Worm (Caenorhabditis elegans): ENCODE data around the gene F21C10.10.
A peak's percentile ranks its signal among the peaks of the same experiment; 100 is the strongest.

Gene F21C10.10

DNA sequence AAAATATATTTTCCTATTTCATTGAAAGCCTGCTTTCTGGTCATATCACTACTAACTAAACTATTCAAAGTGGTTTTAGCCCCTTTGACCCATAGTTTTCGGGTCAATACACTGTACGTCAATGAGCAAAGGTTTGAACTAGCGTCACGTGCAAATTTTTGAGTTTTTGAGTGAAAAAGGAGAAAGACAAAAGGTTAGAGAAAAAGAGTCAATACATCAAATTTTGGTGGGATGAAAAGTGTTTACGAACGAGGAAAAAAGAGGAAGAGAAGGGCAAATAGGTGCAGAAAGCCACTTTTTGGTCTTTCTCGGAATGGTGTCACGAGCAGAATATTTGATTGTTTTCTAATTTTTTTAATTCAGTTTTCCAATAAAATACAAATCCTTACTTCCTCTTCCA, 20.2 kb upstream of the F21C10.10 start:
- no peak for TF ChIP-seq klf-2 (GFP tag; conservative IDR thresholded peaks at IDR 0.05)
- TF ChIP-seq ztf-23 (GFP tag; IDR thresholded peaks at IDR 0.05): no peak
- TF ChIP-seq ztf-29 (GFP tag; IDR thresholded peaks at IDR 0.05): no peak
- TF ChIP-seq tab-1 (GFP tag; IDR thresholded peaks at IDR 0.05): no peak
- TF ChIP-seq ref-1 (GFP tag; conservative IDR thresholded peaks at IDR 0.05): no peak
- no peak for TF ChIP-seq flt-1 (GFP tag; IDR thresholded peaks at IDR 0.05)
- TF ChIP-seq T22C8.4 (GFP tag; IDR thresholded peaks at IDR 0.05): no peak
- no peak for TF ChIP-seq cog-1 (tag; optimal IDR thresholded peaks at IDR 0.05)
- no peak for TF ChIP-seq med-1 (GFP tag; optimal IDR thresholded peaks at IDR 0.05; ENCODE audit: insufficient read depth)

DNA sequence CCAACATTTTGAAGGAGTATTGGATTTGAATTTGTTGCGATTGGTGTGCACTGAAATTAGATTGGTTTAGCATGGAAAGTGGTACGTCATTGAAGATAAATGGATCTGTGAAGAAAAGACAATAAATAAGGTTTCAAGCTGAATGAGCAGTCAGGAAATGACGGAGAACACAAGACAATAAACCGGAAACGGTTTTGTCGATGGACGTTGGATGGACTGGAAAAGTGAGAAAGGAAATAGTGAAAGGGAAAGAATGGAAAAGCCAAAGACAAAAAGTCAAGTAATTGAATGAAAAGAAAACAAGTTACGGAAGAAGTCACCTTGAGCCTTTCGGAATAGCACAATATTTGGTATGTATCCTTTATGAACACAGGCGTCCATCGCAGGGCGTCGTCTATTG, 19.8 kb upstream of the F21C10.10 start, which contains the start of gene T27E4.7:
Gene T27E4.7, minus strand, starts transcription at position 50 of the 400 bp plus-strand sequence.
- TF ChIP-seq flt-1 (GFP tag; IDR thresholded peaks at IDR 0.05) (no peak), ztf-29 (GFP tag; IDR thresholded peaks at IDR 0.05) (no peak), ztf-23 (GFP tag; IDR thresholded peaks at IDR 0.05) (no peak), med-1 (GFP tag; optimal IDR thresholded peaks at IDR 0.05; ENCODE audit: insufficient read depth) (no peak), ref-1 (GFP tag; conservative IDR thresholded peaks at IDR 0.05) (no peak), cog-1 (tag; optimal IDR thresholded peaks at IDR 0.05) (no peak)

DNA sequence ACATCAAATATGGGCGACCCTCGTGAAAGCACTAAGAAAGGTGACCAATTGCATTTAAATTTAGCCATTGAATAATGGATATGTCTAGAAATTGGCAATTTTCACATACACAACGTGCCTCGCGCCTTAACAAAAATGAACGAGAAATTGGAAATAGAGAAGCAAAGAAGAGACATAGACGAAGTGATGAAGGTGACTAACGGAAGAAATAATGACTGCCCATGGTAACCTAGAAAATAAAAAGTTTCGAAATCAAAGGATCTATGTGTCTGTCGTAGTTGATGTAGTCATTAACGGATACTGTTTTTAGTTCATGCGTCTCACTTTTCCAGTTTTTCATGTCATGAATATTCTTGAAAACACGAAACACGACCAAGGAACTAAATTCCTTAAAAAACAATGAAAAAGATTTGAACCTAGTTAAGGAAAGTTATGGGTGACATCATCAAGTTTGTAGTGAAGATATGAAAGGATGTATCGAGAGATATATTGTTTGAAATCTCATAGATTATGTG, 17.9 kb upstream of the F21C10.10 start:
- TF ChIP-seq klf-2 (GFP tag; conservative IDR thresholded peaks at IDR 0.05) (no peak), ztf-29 (GFP tag; IDR thresholded peaks at IDR 0.05) (no peak), tab-1 (GFP tag; IDR thresholded peaks at IDR 0.05) (no peak), flt-1 (GFP tag; IDR thresholded peaks at IDR 0.05) (no peak), med-1 (GFP tag; optimal IDR thresholded peaks at IDR 0.05; ENCODE audit: insufficient read depth) (no peak), cog-1 (tag; optimal IDR thresholded peaks at IDR 0.05) (no peak), ref-1 (GFP tag; conservative IDR thresholded peaks at IDR 0.05) (no peak), ztf-23 (GFP tag; IDR thresholded peaks at IDR 0.05) (no peak), T22C8.4 (GFP tag; IDR thresholded peaks at IDR 0.05) (no peak)

DNA sequence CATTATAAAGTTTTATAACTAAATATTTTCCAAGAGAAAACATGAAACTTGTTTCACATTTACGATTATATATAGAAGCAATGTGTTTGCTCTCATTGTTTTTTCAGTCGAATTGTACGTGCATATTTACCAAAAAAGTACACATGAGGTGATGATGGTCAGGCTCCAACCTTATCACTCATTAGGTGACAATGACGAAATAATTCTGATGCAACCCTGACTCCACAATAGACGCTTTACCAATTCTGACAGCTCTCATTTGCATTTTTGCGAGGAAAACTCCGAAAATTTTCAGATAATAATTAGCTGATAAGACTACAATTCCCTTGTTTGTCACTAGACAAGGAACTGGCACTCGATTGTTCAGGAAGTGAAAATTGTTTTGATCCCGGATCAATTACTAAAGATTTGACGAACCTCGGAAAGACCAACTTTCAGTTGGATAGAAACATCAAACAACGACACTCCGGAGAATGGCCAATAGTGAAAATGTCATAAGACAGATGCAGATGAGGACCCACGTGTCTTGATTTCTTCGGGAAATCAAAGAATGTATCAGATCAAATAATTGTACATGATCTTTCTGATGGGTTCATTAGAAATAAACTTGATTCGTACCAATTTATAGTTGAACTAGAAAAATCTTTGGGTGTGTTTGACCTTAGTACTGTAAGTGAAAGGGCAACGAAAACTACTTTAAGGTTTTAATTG, 17.1 kb upstream of the F21C10.10 start:
- TF ChIP-seq ztf-29 (GFP tag; IDR thresholded peaks at IDR 0.05) (no peak), flt-1 (GFP tag; IDR thresholded peaks at IDR 0.05) (no peak)

DNA sequence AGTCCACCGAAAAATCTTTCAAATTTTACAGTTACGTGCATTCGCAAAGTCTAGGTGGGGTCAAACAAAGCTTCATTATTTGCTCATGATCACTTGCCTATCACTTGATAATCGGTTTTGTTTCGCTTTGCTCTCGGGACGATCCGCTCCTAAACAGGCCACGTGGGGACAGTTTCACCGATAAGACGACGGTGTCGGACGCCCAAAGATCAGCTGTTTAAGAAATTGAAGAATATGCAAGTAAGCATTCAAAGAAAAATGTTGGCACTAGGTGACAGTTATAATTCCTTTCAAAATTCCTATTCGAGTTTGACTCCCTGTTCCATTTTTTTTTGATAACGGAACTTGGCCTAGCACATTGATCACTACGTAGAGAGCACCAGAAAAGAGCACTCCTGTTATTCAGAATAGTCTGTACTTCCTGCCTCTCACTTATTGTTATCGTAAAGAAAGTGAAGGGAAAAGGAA, 16.1 kb upstream of the F21C10.10 start:
- TF ChIP-seq flt-1 (GFP tag; IDR thresholded peaks at IDR 0.05) (no peak), T22C8.4 (GFP tag; IDR thresholded peaks at IDR 0.05) (no peak), tab-1 (GFP tag; IDR thresholded peaks at IDR 0.05) (no peak), ztf-29 (GFP tag; IDR thresholded peaks at IDR 0.05) (no peak), klf-2 (GFP tag; conservative IDR thresholded peaks at IDR 0.05) (no peak), cog-1 (tag; optimal IDR thresholded peaks at IDR 0.05) (no peak), ztf-23 (GFP tag; IDR thresholded peaks at IDR 0.05) (no peak), ref-1 (GFP tag; conservative IDR thresholded peaks at IDR 0.05) (no peak), med-1 (GFP tag; optimal IDR thresholded peaks at IDR 0.05; ENCODE audit: insufficient read depth) (no peak)

DNA sequence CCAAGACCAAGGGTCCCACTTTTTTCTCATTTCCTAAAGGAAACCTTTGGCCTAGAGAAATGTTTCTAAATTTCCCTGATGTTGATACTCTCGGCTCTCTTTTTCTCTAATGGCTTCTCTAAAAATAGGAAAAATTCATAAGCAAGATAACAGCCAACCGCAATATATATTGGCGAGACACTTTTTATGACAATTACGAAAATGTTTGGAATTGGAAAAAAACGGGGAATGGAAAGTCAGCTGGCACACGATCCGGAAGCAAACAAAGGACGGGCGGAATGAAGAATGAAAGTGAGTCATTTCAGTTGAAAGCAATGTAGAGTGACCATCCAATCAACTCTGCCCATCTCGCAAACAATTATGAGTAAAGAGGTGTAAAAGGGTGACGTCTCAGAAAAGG, 14.7 kb upstream of the F21C10.10 start:
- TF ChIP-seq med-1 (GFP tag; optimal IDR thresholded peaks at IDR 0.05; ENCODE audit: insufficient read depth) (no peak), T22C8.4 (GFP tag; IDR thresholded peaks at IDR 0.05) (no peak), tab-1 (GFP tag; IDR thresholded peaks at IDR 0.05) (no peak), ref-1 (GFP tag; conservative IDR thresholded peaks at IDR 0.05) (no peak), klf-2 (GFP tag; conservative IDR thresholded peaks at IDR 0.05) (no peak), ztf-23 (GFP tag; IDR thresholded peaks at IDR 0.05) (no peak), ztf-29 (GFP tag; IDR thresholded peaks at IDR 0.05) (no peak)

DNA sequence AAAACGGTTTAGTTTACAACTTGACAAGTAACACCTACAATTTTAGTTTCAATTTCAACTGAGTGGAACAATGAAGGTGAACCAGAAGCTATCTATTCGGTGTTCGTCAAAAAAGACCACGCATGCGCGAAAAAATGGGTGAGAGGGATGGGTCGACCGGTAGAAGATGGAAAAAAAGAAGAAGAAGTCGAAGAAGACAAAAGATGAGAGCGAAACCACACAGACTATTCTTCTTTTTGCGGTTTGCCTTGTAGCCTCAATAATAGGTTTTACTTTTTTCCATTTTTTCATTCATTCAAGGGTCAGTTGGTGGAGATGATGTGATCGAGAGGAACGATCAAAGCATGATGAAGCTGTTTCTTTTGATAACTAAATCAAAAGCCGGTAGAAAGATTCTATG, 13.7 kb upstream of the F21C10.10 start:
- TF ChIP-seq med-1 (GFP tag; optimal IDR thresholded peaks at IDR 0.05; ENCODE audit: insufficient read depth) (no peak), tab-1 (GFP tag; IDR thresholded peaks at IDR 0.05) (no peak), cog-1 (tag; optimal IDR thresholded peaks at IDR 0.05) (no peak), ref-1 (GFP tag; conservative IDR thresholded peaks at IDR 0.05) (no peak), ztf-29 (GFP tag; IDR thresholded peaks at IDR 0.05) (no peak), flt-1 (GFP tag; IDR thresholded peaks at IDR 0.05) (no peak), klf-2 (GFP tag; conservative IDR thresholded peaks at IDR 0.05) (no peak), T22C8.4 (GFP tag; IDR thresholded peaks at IDR 0.05) (no peak), ztf-23 (GFP tag; IDR thresholded peaks at IDR 0.05) (no peak)

DNA sequence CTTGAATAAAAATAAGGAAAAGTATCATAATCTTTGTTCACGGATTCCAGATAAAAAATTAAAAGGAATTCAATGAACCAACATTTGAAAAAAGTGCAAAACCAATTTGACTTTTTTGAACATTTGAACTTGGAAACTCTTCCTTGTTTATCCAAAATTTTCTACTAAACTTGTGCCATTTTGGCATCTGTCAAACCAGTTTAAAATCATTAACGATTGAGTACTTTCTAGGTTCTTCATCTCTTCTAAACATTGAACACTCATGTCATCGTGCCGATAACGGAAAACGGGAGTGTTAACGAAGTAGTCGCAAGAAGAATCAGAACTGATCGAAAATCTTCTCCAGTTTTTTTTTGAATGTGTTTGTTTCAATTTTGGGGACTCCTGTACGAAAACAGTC, 11.8 kb upstream of the F21C10.10 start:
- TF ChIP-seq ztf-23 (GFP tag; IDR thresholded peaks at IDR 0.05) (no peak), cog-1 (tag; optimal IDR thresholded peaks at IDR 0.05) (no peak), flt-1 (GFP tag; IDR thresholded peaks at IDR 0.05) (no peak), T22C8.4 (GFP tag; IDR thresholded peaks at IDR 0.05) (no peak)

DNA sequence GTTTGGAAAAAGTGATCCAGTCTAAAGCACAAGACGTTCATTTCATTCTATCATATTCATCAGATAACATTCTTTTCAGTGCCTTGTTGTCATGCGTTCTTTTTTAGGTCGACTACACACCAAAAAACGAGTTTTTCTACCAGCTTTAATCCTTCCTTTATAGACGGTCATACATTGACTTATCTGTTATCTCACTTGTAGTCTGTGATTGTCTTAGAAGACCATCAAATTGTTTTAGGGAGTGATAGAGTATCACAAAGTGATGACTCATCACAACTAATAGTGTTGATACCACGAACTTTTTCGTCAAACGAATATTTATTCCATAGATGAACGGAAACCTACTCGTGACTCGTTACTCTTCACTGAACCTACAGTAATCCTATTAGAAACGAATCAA, 10.2 kb upstream of the F21C10.10 start:
- TF ChIP-seq ztf-29 (GFP tag; IDR thresholded peaks at IDR 0.05): no peak
- TF ChIP-seq flt-1 (GFP tag; IDR thresholded peaks at IDR 0.05): no peak
- TF ChIP-seq ref-1 (GFP tag; conservative IDR thresholded peaks at IDR 0.05): no peak
- TF ChIP-seq T22C8.4 (GFP tag; IDR thresholded peaks at IDR 0.05): no peak
- TF ChIP-seq cog-1 (tag; optimal IDR thresholded peaks at IDR 0.05): no peak
- no peak for TF ChIP-seq tab-1 (GFP tag; IDR thresholded peaks at IDR 0.05)
- TF ChIP-seq ztf-23 (GFP tag; IDR thresholded peaks at IDR 0.05): no peak
- no peak for TF ChIP-seq klf-2 (GFP tag; conservative IDR thresholded peaks at IDR 0.05)
- no peak for TF ChIP-seq med-1 (GFP tag; optimal IDR thresholded peaks at IDR 0.05; ENCODE audit: insufficient read depth)

DNA sequence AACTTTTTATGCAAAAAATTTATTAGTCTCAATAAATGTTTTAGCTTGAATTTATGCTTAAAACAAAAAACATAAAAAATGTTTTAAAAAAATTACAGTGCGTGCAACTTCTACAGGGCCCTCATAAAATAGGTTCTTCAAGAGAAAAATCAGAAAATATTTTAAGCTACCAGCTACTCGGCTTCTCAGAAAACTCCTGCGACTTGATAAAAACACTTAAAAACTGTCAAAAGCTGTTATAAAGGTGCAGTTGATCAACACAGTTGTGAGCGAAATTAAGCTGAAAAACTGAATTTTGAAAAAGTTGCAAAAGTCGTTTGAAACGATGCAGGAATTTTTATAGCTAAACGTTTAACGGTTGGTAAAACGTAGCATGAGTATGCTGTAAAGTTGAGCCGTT, 7.3 kb upstream of the F21C10.10 start:
- TF ChIP-seq ref-1 (GFP tag; conservative IDR thresholded peaks at IDR 0.05) (no peak), ztf-23 (GFP tag; IDR thresholded peaks at IDR 0.05) (0 out of 2 replicates have a peak, but pooled peaks have one; percentile 7), flt-1 (GFP tag; IDR thresholded peaks at IDR 0.05) (peak; percentile 42; the same call in 1 of the 2 replicates)

Measured in whole organism, midembryonic.